Worm (Caenorhabditis elegans) whole organism, L3 larva: ENCODE measurements around the gene Y47D3A.13.

ENCODE experiments used
- aly-2 ChIP-seq: fragments of 150-350 bp; optimal IDR thresholded peaks from 2 replicates; lab custom pipeline; 2014; ENCODE audit warnings: missing biosample characterization, missing genetic modification characterization
- ama-1 ChIP-seq: fragments of 150-350 bp; optimal IDR thresholded peaks from 2 replicates; lab custom pipeline; 2018
- ceh-16 ChIP-seq: sonication (generic microtip); optimal IDR thresholded peaks from 2 replicates; lab custom pipeline; 2017; ENCODE audit warnings: missing biosample characterization, missing genetic modification characterization
- fkh-2 ChIP-seq: fragments of 150-350 bp; optimal IDR thresholded peaks from 2 replicates; lab custom pipeline; 2014; ENCODE audit warnings: missing biosample characterization, missing genetic modification reagents, missing genetic modification characterization
- nfya-1 ChIP-seq: sonication (generic microtip); optimal IDR thresholded peaks from 2 replicates; lab custom pipeline; 2017; ENCODE audit warnings: missing genetic modification characterization, mild to moderate bottlenecking, missing compliant biosample characterization, antibody characterized with exemption, moderate library complexity; ENCODE audit not compliant: insufficient read depth
- skn-1 ChIP-seq: fragments of 150-350 bp; optimal IDR thresholded peaks from 2 replicates; lab custom pipeline; 2014; ENCODE audit warnings: missing biosample characterization, missing genetic modification characterization
- tbx-2 ChIP-seq: sonication (generic microtip); optimal IDR thresholded peaks from 2 replicates; lab custom pipeline; 2016; ENCODE audit warnings: mild to moderate bottlenecking, missing genetic modification characterization, missing compliant biosample characterization

DNA sequence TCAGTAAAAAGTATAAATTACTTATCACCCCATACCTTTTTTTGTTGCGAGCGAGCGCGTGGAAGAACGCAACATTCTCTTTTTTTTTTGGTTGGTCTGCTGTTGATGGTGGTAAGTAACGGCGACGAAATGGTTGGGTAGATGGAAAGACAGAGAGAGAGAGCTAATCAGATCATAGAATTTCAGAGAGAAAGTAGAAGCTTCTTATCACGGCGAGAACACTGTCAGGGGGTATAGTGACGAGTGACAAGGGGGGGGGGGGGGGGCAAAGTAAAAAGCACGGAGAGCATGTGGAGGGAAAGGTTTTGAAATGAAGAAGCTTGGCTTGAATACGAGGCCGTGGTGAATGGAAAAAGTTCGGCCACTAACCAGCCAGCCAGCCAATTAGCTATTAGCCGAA, 26.6 kb downstream of the Y47D3A.13 start:
- no peak for TF ChIP-seq ama-1 (lab: Kevin White, UChicago)
- TF ChIP-seq ceh-16 = no peak
- TF ChIP-seq skn-1 (tag; lab: Kevin White, UChicago) = no peak
- TF ChIP-seq nfya-1 (tag; lab: Kevin White, UChicago) = peak; percentile 0
- TF ChIP-seq aly-2 (tag; lab: Kevin White, UChicago) = no peak
- TF ChIP-seq fkh-2 (tag; lab: Kevin White, UChicago) = no peak
- no peak for TF ChIP-seq tbx-2
